Worm (Caenorhabditis elegans) whole organism, midembryonic: ENCODE measurements around the gene B0524.6.

ENCODE experiments used
- med-1 ChIP-seq: sonication (generic microtip); optimal IDR thresholded peaks from 2 replicates; lab custom pipeline; 2017; ENCODE audit warnings: missing genetic modification characterization, mild to moderate bottlenecking, missing compliant biosample characterization, antibody characterized with exemption, missing genetic modification reagents; ENCODE audit not compliant: insufficient read depth
- ztf-29 ChIP-seq: fragments of 200-800 bp; sonication (Bioruptor generic); IDR thresholded peaks from 2 replicates; pipeline ENCODE4 v1.3.6; 2022; ENCODE audit warnings: missing genetic modification reagents, missing genetic modification characterization, missing compliant biosample characterization

ce11 chrIII:1853944-1854343, 51.5 kb downstream of the B0524.6 start:
- TF ChIP-seq ztf-29 (GFP tag; lab: Robert Waterston, UW) (no peak), med-1 (GFP tag; lab: Kevin White, UChicago) (no peak)
